Fruit fly (Drosophila melanogaster) whole organism, prepupa: ENCODE data around the gene CG17472.

Source experiments
- Blimp-1 ChIP-seq: fragments of 200-800 bp; sonication (Bioruptor generic); optimal IDR thresholded peaks from 3 replicates; lab custom pipeline; 2017; ENCODE audit warnings: missing biosample characterization, missing genetic modification characterization, mild to moderate bottlenecking, moderate library complexity, missing genetic modification reagents
- CG10669 ChIP-seq: fragments of 200-800 bp; sonication (Bioruptor generic); optimal IDR thresholded peaks from 3 replicates; lab custom pipeline; 2018; ENCODE audit warnings: missing biosample characterization, mild to moderate bottlenecking, missing genetic modification characterization, moderate library complexity
- CG11762 ChIP-seq: fragments of 200-800 bp; sonication (Bioruptor generic); optimal IDR thresholded peaks from 3 replicates; lab custom pipeline; 2016; ENCODE audit warnings: missing biosample characterization, missing genetic modification characterization; ENCODE audit not compliant: insufficient read depth
- CG11902 ChIP-seq: fragments of 200-800 bp; sonication (Bioruptor generic); optimal IDR thresholded peaks from 3 replicates; lab custom pipeline; 2016; ENCODE audit warnings: missing biosample characterization, missing genetic modification characterization
- CG15336 ChIP-seq: fragments of 200-800 bp; sonication (Bioruptor generic); IDR thresholded peaks from 2 replicates; pipeline ENCODE4 v1.3.6; 2022; ENCODE audit warnings: missing biosample characterization, missing genetic modification characterization
- CG16779 ChIP-seq: fragments of 200-800 bp; sonication (Bioruptor generic); optimal IDR thresholded peaks from 3 replicates; lab custom pipeline; 2017; ENCODE audit warnings: missing biosample characterization, mild to moderate bottlenecking, missing genetic modification characterization
- CG3032 ChIP-seq: fragments of 200-800 bp; optimal IDR thresholded peaks from 2 replicates; lab custom pipeline; 2019; ENCODE audit warnings: missing biosample characterization, mild to moderate bottlenecking, missing genetic modification characterization, moderate library complexity
- CG31627 ChIP-seq: fragments of 200-800 bp; sonication (Bioruptor generic); optimal IDR thresholded peaks from 3 replicates; lab custom pipeline; 2016; ENCODE audit warnings: missing biosample characterization, missing genetic modification characterization
- CG32006 ChIP-seq: fragments of 200-800 bp; sonication (Bioruptor generic); optimal IDR thresholded peaks from 3 replicates; lab custom pipeline; 2017; ENCODE audit warnings: missing biosample characterization, mild to moderate bottlenecking, missing genetic modification characterization
- CG34406 ChIP-seq: fragments of 200-800 bp; sonication (Bioruptor generic); optimal IDR thresholded peaks from 3 replicates; lab custom pipeline; 2016; ENCODE audit warnings: missing biosample characterization, missing genetic modification characterization
- CG3919 ChIP-seq: fragments of 200-800 bp; sonication (Bioruptor generic); optimal IDR thresholded peaks from 3 replicates; lab custom pipeline; 2016; ENCODE audit warnings: missing biosample characterization, missing genetic modification characterization
- CG4318 ChIP-seq: fragments of 200-800 bp; sonication (Bioruptor generic); optimal IDR thresholded peaks from 3 replicates; lab custom pipeline; 2017; ENCODE audit warnings: missing biosample characterization, mild to moderate bottlenecking, missing genetic modification characterization
- CG6163 ChIP-seq: fragments of 200-800 bp; sonication (Bioruptor generic); IDR thresholded peaks from 3 replicates; pipeline ENCODE4 v1.3.6; 2022; ENCODE audit warnings: missing biosample characterization, missing genetic modification characterization
- CG6792 ChIP-seq: fragments of 200-800 bp; sonication (Bioruptor generic); optimal IDR thresholded peaks from 3 replicates; lab custom pipeline; 2016; ENCODE audit warnings: missing biosample characterization, missing genetic modification characterization
- CG6808 ChIP-seq: fragments of 200-800 bp; sonication (Bioruptor generic); optimal IDR thresholded peaks from 3 replicates; lab custom pipeline; 2017; ENCODE audit warnings: missing biosample characterization, missing genetic modification characterization, mild to moderate bottlenecking, moderate library complexity, missing genetic modification reagents
- CG8119 ChIP-seq: fragments of 200-800 bp; sonication (Bioruptor generic); IDR thresholded peaks from 3 replicates; pipeline ENCODE4 v1.3.6; 2022; ENCODE audit warnings: missing biosample characterization, missing genetic modification characterization
- CG8319 ChIP-seq: fragments of 200-800 bp; sonication (Bioruptor generic); optimal IDR thresholded peaks from 3 replicates; lab custom pipeline; 2016; ENCODE audit warnings: missing biosample characterization, missing genetic modification characterization
- CG8632 ChIP-seq: fragments of 200-800 bp; sonication (Bioruptor generic); optimal IDR thresholded peaks from 3 replicates; lab custom pipeline; 2016; ENCODE audit warnings: missing biosample characterization, missing genetic modification characterization
- CG9139 ChIP-seq: fragments of 200-800 bp; sonication (Bioruptor generic); optimal IDR thresholded peaks from 3 replicates; lab custom pipeline; 2017; ENCODE audit warnings: missing biosample characterization, mild to moderate bottlenecking, missing genetic modification characterization
- Eip75B ChIP-seq: fragments of 200-800 bp; sonication (Bioruptor generic); optimal IDR thresholded peaks from 3 replicates; lab custom pipeline; 2016; ENCODE audit warnings: missing biosample characterization, missing genetic modification characterization
- Eip78C ChIP-seq: fragments of 200-800 bp; sonication (Bioruptor generic); peaks from one replicate; lab custom pipeline; 2016; ENCODE audit warnings: missing biosample characterization, missing genetic modification characterization
- Eip93F ChIP-seq: fragments of 200-800 bp; sonication (Bioruptor generic); optimal IDR thresholded peaks from 2 replicates; lab custom pipeline; 2016; ENCODE audit warnings: missing biosample characterization, mild to moderate bottlenecking, missing genetic modification characterization
- Ets21C ChIP-seq: fragments of 200-800 bp; sonication (Bioruptor generic); optimal IDR thresholded peaks from 3 replicates; lab custom pipeline; 2016; ENCODE audit warnings: missing biosample characterization, missing genetic modification characterization
- Hr38 ChIP-seq: sonication (Bioruptor generic); optimal IDR thresholded peaks from 2 replicates; lab custom pipeline; 2016; ENCODE audit warnings: missing biosample characterization, missing genetic modification characterization
- Hr39 ChIP-seq: fragments of 200-800 bp; sonication (Bioruptor generic); optimal IDR thresholded peaks from 2 replicates; lab custom pipeline; 2016; ENCODE audit warnings: missing biosample characterization, missing genetic modification characterization
- Lpt ChIP-seq: fragments of 200-800 bp; sonication (Bioruptor generic); optimal IDR thresholded peaks from 3 replicates; lab custom pipeline; 2016; ENCODE audit warnings: missing biosample characterization, missing genetic modification characterization
- Met ChIP-seq: fragments of 200-800 bp; sonication (Bioruptor generic); optimal IDR thresholded peaks from 3 replicates; lab custom pipeline; 2016; ENCODE audit warnings: missing biosample characterization, missing genetic modification characterization
- Smox ChIP-seq: fragments of 200-800 bp; sonication (Bioruptor generic); optimal IDR thresholded peaks from 3 replicates; lab custom pipeline; 2016; ENCODE audit warnings: missing biosample characterization, missing genetic modification characterization
- Sox102F ChIP-seq: fragments of 200-800 bp; sonication (Bioruptor generic); optimal IDR thresholded peaks from 2 replicates; lab custom pipeline; 2016; ENCODE audit warnings: missing biosample characterization, mild to moderate bottlenecking, missing genetic modification characterization
- Sox15 ChIP-seq: fragments of 200-800 bp; sonication (Bioruptor generic); optimal IDR thresholded peaks from 3 replicates; lab custom pipeline; 2016; ENCODE audit warnings: missing biosample characterization, missing genetic modification characterization
- achi ChIP-seq: fragments of 200-800 bp; sonication (Bioruptor generic); optimal IDR thresholded peaks from 3 replicates; lab custom pipeline; 2016; ENCODE audit warnings: missing biosample characterization, missing genetic modification characterization
- acj6 ChIP-seq: fragments of 200-800 bp; sonication (Bioruptor generic); optimal IDR thresholded peaks from 3 replicates; lab custom pipeline; 2016; ENCODE audit warnings: missing biosample characterization, missing genetic modification characterization
- cyc ChIP-seq: fragments of 200-800 bp; sonication (Bioruptor generic); optimal IDR thresholded peaks from 3 replicates; lab custom pipeline; 2016; ENCODE audit warnings: missing biosample characterization, missing genetic modification characterization
- dac ChIP-seq: fragments of 200-800 bp; sonication (Bioruptor generic); optimal IDR thresholded peaks from 2 replicates; lab custom pipeline; 2017; ENCODE audit warnings: missing biosample characterization, mild to moderate bottlenecking, missing genetic modification characterization
- dsx ChIP-seq: fragments of 200-800 bp; optimal IDR thresholded peaks from 3 replicates; lab custom pipeline; 2019; ENCODE audit warnings: missing biosample characterization, mild to moderate bottlenecking, missing genetic modification characterization, moderate library complexity; ENCODE audit not compliant: poor library complexity, severe bottlenecking
- esn ChIP-seq: fragments of 200-800 bp; sonication (Bioruptor generic); optimal IDR thresholded peaks from 2 replicates; lab custom pipeline; 2016; ENCODE audit warnings: missing biosample characterization, mild to moderate bottlenecking, missing genetic modification characterization, moderate library complexity
- fd59A ChIP-seq: fragments of 200-800 bp; sonication (Bioruptor generic); optimal IDR thresholded peaks from 2 replicates; lab custom pipeline; 2017; ENCODE audit warnings: missing biosample characterization, mild to moderate bottlenecking, missing genetic modification characterization, missing genetic modification reagents
- fd85E ChIP-seq: fragments of 200-800 bp; sonication (Bioruptor generic); optimal IDR thresholded peaks from 3 replicates; lab custom pipeline; 2016; ENCODE audit warnings: missing biosample characterization, missing genetic modification characterization
- fkh ChIP-seq: fragments of 200-800 bp; sonication (Bioruptor generic); optimal IDR thresholded peaks from 3 replicates; lab custom pipeline; 2017; ENCODE audit warnings: missing biosample characterization, mild to moderate bottlenecking, missing genetic modification characterization, moderate library complexity
- lz ChIP-seq: fragments of 200-800 bp; sonication (Bioruptor generic); optimal IDR thresholded peaks from 3 replicates; lab custom pipeline; 2016; ENCODE audit warnings: missing biosample characterization, missing genetic modification characterization
- net ChIP-seq: fragments of 200-800 bp; sonication (Bioruptor generic); optimal IDR thresholded peaks from 3 replicates; lab custom pipeline; 2016; ENCODE audit warnings: missing biosample characterization, missing genetic modification characterization
- pdm3 ChIP-seq: fragments of 200-800 bp; sonication (Bioruptor generic); optimal IDR thresholded peaks from 3 replicates; lab custom pipeline; 2016; ENCODE audit warnings: missing biosample characterization, missing genetic modification characterization
- salr ChIP-seq, 2 experiments: fragments of 200-800 bp; sonication (Bioruptor generic); optimal IDR thresholded peaks; 3 replicates each; lab custom pipeline; 2016 to 2018; ENCODE audit warnings: missing biosample characterization in 2 of 2, missing genetic modification characterization in 2 of 2, mild to moderate bottlenecking in 1 of 2
- spab ChIP-seq: fragments of 200-800 bp; sonication (Bioruptor generic); optimal IDR thresholded peaks from 2 replicates; lab custom pipeline; 2017; ENCODE audit warnings: missing biosample characterization, mild to moderate bottlenecking, missing genetic modification characterization, missing genetic modification reagents
- ss ChIP-seq, 2 experiments: fragments of 200-800 bp; sonication (Bioruptor generic); optimal IDR thresholded peaks; 2 replicates in 1 of 2; 3 replicates in 1 of 2; lab custom pipeline; 2017 to 2018; ENCODE audit warnings: mild to moderate bottlenecking in 2 of 2, missing biosample characterization in 2 of 2, missing genetic modification characterization in 2 of 2, moderate library complexity in 1 of 2
- svp ChIP-seq: fragments of 200-800 bp; sonication (Bioruptor generic); peaks from one replicate; lab custom pipeline; 2016; ENCODE audit warnings: missing biosample characterization, missing genetic modification characterization
- topi ChIP-seq: fragments of 200-800 bp; sonication (Bioruptor generic); optimal IDR thresholded peaks from 3 replicates; lab custom pipeline; 2016; ENCODE audit warnings: missing biosample characterization, missing genetic modification characterization
- vri ChIP-seq: fragments of 200-800 bp; sonication (Bioruptor generic); optimal IDR thresholded peaks from 3 replicates; lab custom pipeline; 2016; ENCODE audit warnings: missing biosample characterization, mild to moderate bottlenecking, missing genetic modification characterization

CG17472 gene

DNA sequence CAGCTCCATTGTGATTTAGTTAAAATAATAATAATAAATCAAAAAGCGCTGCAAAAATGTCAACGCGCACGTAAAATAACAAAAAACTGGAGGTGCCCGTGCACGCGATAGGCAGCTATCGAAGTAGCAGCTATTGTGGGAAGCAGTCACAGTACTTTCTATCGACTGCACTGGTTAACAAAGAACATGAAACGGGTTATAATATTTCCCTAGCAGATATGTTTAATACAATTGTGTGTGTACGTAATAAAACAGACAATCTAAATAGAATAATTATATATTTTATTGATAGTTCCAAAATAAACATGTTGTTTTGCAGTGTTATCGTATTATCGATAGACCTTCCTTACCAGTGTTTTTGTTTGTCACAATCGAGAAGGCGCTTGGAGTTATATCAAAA lies 41.6 kb downstream of the CG17472 start, which contains the start of the genes CG31678 and IKKepsilon (continued):
- TF ChIP-seq Ets21C (GFP tag; lab: Kevin White, UChicago) (no peak), Hr38 (GFP tag; lab: Kevin White, UChicago) (no peak), CG11762 (GFP tag; lab: Kevin White, UChicago) (no peak), CG4318 (no peak), CG3032 (tag; lab: Kevin White, UChicago) (peak; percentile 35), dac (GFP tag; lab: Kevin White, UChicago) (no peak), esn (GFP tag; lab: Kevin White, UChicago) (peak; percentile 51)

DNA sequence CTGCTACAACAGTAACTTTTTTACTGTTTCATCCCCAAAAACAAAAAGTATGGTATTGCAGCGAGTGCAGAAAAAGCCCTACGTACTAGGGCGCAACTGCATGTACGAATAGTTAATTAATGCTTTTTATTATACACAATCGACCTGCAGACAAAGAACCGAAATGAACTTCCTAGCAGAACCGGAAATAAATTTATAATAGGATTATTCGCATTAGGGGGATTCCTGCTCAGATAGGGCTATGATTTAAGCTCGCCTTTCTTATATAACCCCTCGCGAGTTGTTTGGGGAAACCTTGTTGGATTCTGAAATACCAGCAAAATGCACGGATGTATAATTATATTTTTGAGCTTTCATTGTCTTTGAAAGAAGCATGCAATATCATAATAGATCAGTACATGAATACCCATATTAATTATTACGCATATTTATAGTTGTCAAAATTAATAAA lies 47.4 kb downstream of the CG17472 start, which contains the start of gene Cen:
TSS of gene Cen (minus strand) at position 199 of the 451 bp plus-strand sequence.
- peak; percentile 93 for TF ChIP-seq Eip78C (GFP tag; lab: Kevin White, UChicago)
- TF ChIP-seq CG15336: peak; percentile 74
- TF ChIP-seq CG3919 (GFP tag; lab: Kevin White, UChicago): peak; percentile 78
- peak; percentile 72 for TF ChIP-seq topi (GFP tag; lab: Kevin White, UChicago)
- TF ChIP-seq CG3032 (tag; lab: Kevin White, UChicago): peak; percentile 52
- peak; percentile 78 for TF ChIP-seq Eip75B
- peak; percentile 72 for TF ChIP-seq cyc (GFP tag; lab: Kevin White, UChicago)
- peak; percentile 58 for TF ChIP-seq CG11902
- peak; percentile 27 for TF ChIP-seq fd59A (GFP tag; lab: Kevin White, UChicago)
- no peak for TF ChIP-seq Blimp-1
- peak; percentile 59 for TF ChIP-seq achi
- peak; percentile 2 for TF ChIP-seq CG6808
- TF ChIP-seq CG32006 (GFP tag; lab: Kevin White, UChicago): no peak
- no peak for TF ChIP-seq net (GFP tag; lab: Kevin White, UChicago)
- TF ChIP-seq Smox: no peak
- peak; percentile 65 for TF ChIP-seq CG8632 (GFP tag; lab: Kevin White, UChicago)
- TF ChIP-seq fd85E: no peak
- TF ChIP-seq CG6792 (GFP tag; lab: Kevin White, UChicago): peak; percentile 61
- TF ChIP-seq CG4318: no peak
- TF ChIP-seq spab (GFP tag; lab: Kevin White, UChicago): no peak
- TF ChIP-seq pdm3 (GFP tag; lab: Kevin White, UChicago): peak; percentile 81
- peak; percentile 22 for TF ChIP-seq Eip93F
- no peak for TF ChIP-seq CG10669 (GFP tag; lab: Kevin White, UChicago)
- TF ChIP-seq CG11762 (GFP tag; lab: Kevin White, UChicago): peak; percentile 28
- no peak for TF ChIP-seq fkh (GFP tag; lab: Kevin White, UChicago)
- peak; percentile 77 for TF ChIP-seq lz (GFP tag; lab: Kevin White, UChicago)
- TF ChIP-seq CG16779 (tag; lab: Kevin White, UChicago): no peak
- TF ChIP-seq CG31627: peak; percentile 83
- TF ChIP-seq CG6163 (GFP tag; lab: Robert Waterston, UW): peak; percentile 82
- peak; percentile 70 for TF ChIP-seq Sox15 (GFP tag; lab: Kevin White, UChicago)
- TF ChIP-seq Lpt (GFP tag; lab: Kevin White, UChicago): peak; percentile 22
- no peak for TF ChIP-seq dac (GFP tag; lab: Kevin White, UChicago)
- no peak; the same call in 2 of the 3 replicates for TF ChIP-seq CG8119 (GFP tag; lab: Robert Waterston, UW)
- peak; percentile 79 for TF ChIP-seq CG34406 (GFP tag; lab: Kevin White, UChicago)
- TF ChIP-seq Sox102F (GFP tag; lab: Kevin White, UChicago): no peak
- peak; percentile 85 for TF ChIP-seq svp (GFP tag; lab: Kevin White, UChicago)
- TF ChIP-seq Hr38 (GFP tag; lab: Kevin White, UChicago): peak; percentile 53
- TF ChIP-seq dsx (GFP tag; lab: Kevin White, UChicago): no peak
- TF ChIP-seq ss (GFP tag; optimal IDR thresholded peaks at IDR 0.05; lab: Kevin White, UChicago): peak; percentile 43 to 58
- peak; percentile 72 for TF ChIP-seq acj6
- no peak for TF ChIP-seq Met (GFP tag; lab: Kevin White, UChicago)
- peak; percentile 78 for TF ChIP-seq esn (GFP tag; lab: Kevin White, UChicago)
- TF ChIP-seq vri: no peak
- TF ChIP-seq salr (GFP tag; optimal IDR thresholded peaks at IDR 0.05; lab: Kevin White, UChicago): peak in 1 of 2 experiments; percentile 12
- TF ChIP-seq Hr39 (GFP tag; lab: Kevin White, UChicago): peak; percentile 80
- TF ChIP-seq CG9139: no peak
- TF ChIP-seq CG8319 (GFP tag; lab: Kevin White, UChicago): peak; percentile 54
